Worm (Caenorhabditis elegans): ENCODE measurements around the gene T10C6.15.

T10C6.15 gene

ce11 chrV:16073856-16074255, 28.1 kb upstream of the T10C6.15 start, which contains the start of gene srj-10:
Gene srj-10, minus strand, starts transcription at chrV:16073956.
- TF ChIP-seq F13C5.2 (tag; optimal IDR thresholded peaks at IDR 0.05) (no peak), tbx-11 (GFP tag; IDR thresholded peaks at IDR 0.05) (no peak), hmbx-1 (tag; optimal IDR thresholded peaks at IDR 0.05) (no peak), sea-1 (GFP tag; conservative IDR thresholded peaks at IDR 0.05) (no peak), hnd-1 (tag; optimal IDR thresholded peaks at IDR 0.05) (no peak), hmg-4 (GFP tag; optimal IDR thresholded peaks at IDR 0.05) (no peak), tra-4 (tag; optimal IDR thresholded peaks at IDR 0.05) (no peak), ceh-36 (tag; optimal IDR thresholded peaks at IDR 0.05) (no peak), ets-7 (tag; optimal IDR thresholded peaks at IDR 0.05) (no peak), pes-1 (GFP tag; IDR thresholded peaks at IDR 0.05) (no peak), ama-1 (optimal IDR thresholded peaks at IDR 0.05) (no peak), B0310.2 (tag; optimal IDR thresholded peaks at IDR 0.05) (no peak), aly-1 (tag; optimal IDR thresholded peaks at IDR 0.05) (no peak), ceh-13 (GFP tag; optimal IDR thresholded peaks at IDR 0.05) (no peak), tbx-37 (GFP tag; conservative IDR thresholded peaks at IDR 0.05) (no peak)

- TF ChIP-seq tra-4 (tag; optimal IDR thresholded peaks at IDR 0.05) = no peak
- no peak for TF ChIP-seq hmbx-1 (tag; optimal IDR thresholded peaks at IDR 0.05)
- no peak for TF ChIP-seq ets-7 (tag; optimal IDR thresholded peaks at IDR 0.05)
- no peak for TF ChIP-seq F13C5.2 (tag; optimal IDR thresholded peaks at IDR 0.05)
- TF ChIP-seq pes-1 (GFP tag; IDR thresholded peaks at IDR 0.05) = no peak
- no peak for TF ChIP-seq tbx-37 (GFP tag; conservative IDR thresholded peaks at IDR 0.05)
- TF ChIP-seq aly-1 (tag; optimal IDR thresholded peaks at IDR 0.05) = no peak
- TF ChIP-seq ama-1 (optimal IDR thresholded peaks at IDR 0.05) = no peak
- no peak for TF ChIP-seq hnd-1 (tag; optimal IDR thresholded peaks at IDR 0.05)
- TF ChIP-seq scrt-1 (GFP tag; IDR thresholded peaks at IDR 0.05) = no peak
- no peak for TF ChIP-seq sea-1 (GFP tag; conservative IDR thresholded peaks at IDR 0.05)
- no peak for TF ChIP-seq hmg-4 (GFP tag; optimal IDR thresholded peaks at IDR 0.05)
- TF ChIP-seq ceh-13 (GFP tag; optimal IDR thresholded peaks at IDR 0.05) = no peak
- TF ChIP-seq ceh-36 (tag; optimal IDR thresholded peaks at IDR 0.05) = no peak
- TF ChIP-seq B0310.2 (tag; optimal IDR thresholded peaks at IDR 0.05) = no peak
- TF ChIP-seq flt-1 (GFP tag; IDR thresholded peaks at IDR 0.05) = no peak
- TF ChIP-seq tbx-11 (GFP tag; IDR thresholded peaks at IDR 0.05) = no peak
Observed at ce11 chrV:16071167-16071566, 25.4 kb upstream of the T10C6.15 start, which contains the start of gene nhr-176. Gene nhr-176, plus strand, starts transcription at chrV:16071325.

- TF ChIP-seq scrt-1 (GFP tag; IDR thresholded peaks at IDR 0.05) (no peak), hnd-1 (tag; optimal IDR thresholded peaks at IDR 0.05) (no peak), ceh-36 (tag; optimal IDR thresholded peaks at IDR 0.05) (no peak), tbx-37 (GFP tag; conservative IDR thresholded peaks at IDR 0.05) (no peak), flt-1 (GFP tag; IDR thresholded peaks at IDR 0.05) (no peak), F13C5.2 (tag; optimal IDR thresholded peaks at IDR 0.05) (no peak)
Observed at ce11 chrV:16068938-16069337, 23.2 kb upstream of the T10C6.15 start, which contains the start of gene cyp-35D1. Gene cyp-35D1, plus strand, starts transcription at chrV:16069238.

ce11 chrV:16062788-16063187, 17.0 kb upstream of the T10C6.15 start, which contains the start of gene F14H3.14:
Gene F14H3.14, minus strand, starts transcription at chrV:16062888.
- TF ChIP-seq hmg-4 (GFP tag; optimal IDR thresholded peaks at IDR 0.05) (no peak), aly-1 (tag; optimal IDR thresholded peaks at IDR 0.05) (no peak), ama-1 (optimal IDR thresholded peaks at IDR 0.05) (no peak), hmbx-1 (tag; optimal IDR thresholded peaks at IDR 0.05) (no peak), pes-1 (GFP tag; IDR thresholded peaks at IDR 0.05) (no peak)

- TF ChIP-seq hmg-4 (GFP tag; optimal IDR thresholded peaks at IDR 0.05) (no peak), ceh-36 (tag; optimal IDR thresholded peaks at IDR 0.05) (no peak), ets-7 (tag; optimal IDR thresholded peaks at IDR 0.05) (no peak), ama-1 (optimal IDR thresholded peaks at IDR 0.05) (no peak), ceh-13 (GFP tag; optimal IDR thresholded peaks at IDR 0.05) (no peak), tra-4 (tag; optimal IDR thresholded peaks at IDR 0.05) (no peak), flt-1 (GFP tag; IDR thresholded peaks at IDR 0.05) (no peak), hmbx-1 (tag; optimal IDR thresholded peaks at IDR 0.05) (no peak), hnd-1 (tag; optimal IDR thresholded peaks at IDR 0.05) (no peak), aly-1 (tag; optimal IDR thresholded peaks at IDR 0.05) (no peak)
Observed at ce11 chrV:16061993-16062392, 16.3 kb upstream of the T10C6.15 start, which contains the start of gene fbxa-100. Gene fbxa-100, minus strand, starts transcription at chrV:16062093.

- no peak for TF ChIP-seq tbx-11 (GFP tag; IDR thresholded peaks at IDR 0.05)
- TF ChIP-seq B0310.2 (tag; optimal IDR thresholded peaks at IDR 0.05) = no peak
Observed at ce11 chrV:16060135-16060534, 14.4 kb upstream of the T10C6.15 start, which contains the start of gene F14H3.15. Gene F14H3.15, minus strand, starts transcription at chrV:16060235.

- no peak for TF ChIP-seq sea-1 (GFP tag; conservative IDR thresholded peaks at IDR 0.05)
- TF ChIP-seq hnd-1 (tag; optimal IDR thresholded peaks at IDR 0.05) = no peak
- TF ChIP-seq hmg-4 (GFP tag; optimal IDR thresholded peaks at IDR 0.05) = no peak
- TF ChIP-seq tra-4 (tag; optimal IDR thresholded peaks at IDR 0.05) = no peak
- TF ChIP-seq ceh-36 (tag; optimal IDR thresholded peaks at IDR 0.05) = no peak
- no peak for TF ChIP-seq ceh-13 (GFP tag; optimal IDR thresholded peaks at IDR 0.05)
- TF ChIP-seq scrt-1 (GFP tag; IDR thresholded peaks at IDR 0.05) = no peak
- no peak for TF ChIP-seq B0310.2 (tag; optimal IDR thresholded peaks at IDR 0.05)
- no peak for TF ChIP-seq hmbx-1 (tag; optimal IDR thresholded peaks at IDR 0.05)
- no peak for TF ChIP-seq flt-1 (GFP tag; IDR thresholded peaks at IDR 0.05)
- no peak for TF ChIP-seq tbx-37 (GFP tag; conservative IDR thresholded peaks at IDR 0.05)
- no peak for TF ChIP-seq ama-1 (optimal IDR thresholded peaks at IDR 0.05)
- TF ChIP-seq ets-7 (tag; optimal IDR thresholded peaks at IDR 0.05) = no peak
- TF ChIP-seq tbx-11 (GFP tag; IDR thresholded peaks at IDR 0.05) = no peak
- TF ChIP-seq pes-1 (GFP tag; IDR thresholded peaks at IDR 0.05) = no peak
Observed at ce11 chrV:16058872-16059271, 13.1 kb upstream of the T10C6.15 start, which contains the start of gene F14H3.6. Gene F14H3.6, minus strand, starts transcription at chrV:16058893.

ce11 chrV:16057010-16057463, 11.3 kb upstream of the T10C6.15 start, which contains the start of gene F14H3.5:
Gene F14H3.5, minus strand, starts transcription at chrV:16057060.
- TF ChIP-seq aly-1 (tag; optimal IDR thresholded peaks at IDR 0.05) = no peak
- no peak for TF ChIP-seq hnd-1 (tag; optimal IDR thresholded peaks at IDR 0.05)
- no peak for TF ChIP-seq B0310.2 (tag; optimal IDR thresholded peaks at IDR 0.05)

Data from whole organism, early embryonic.